Worm (Caenorhabditis elegans): ENCODE data around the gene cua-1.

DNA sequence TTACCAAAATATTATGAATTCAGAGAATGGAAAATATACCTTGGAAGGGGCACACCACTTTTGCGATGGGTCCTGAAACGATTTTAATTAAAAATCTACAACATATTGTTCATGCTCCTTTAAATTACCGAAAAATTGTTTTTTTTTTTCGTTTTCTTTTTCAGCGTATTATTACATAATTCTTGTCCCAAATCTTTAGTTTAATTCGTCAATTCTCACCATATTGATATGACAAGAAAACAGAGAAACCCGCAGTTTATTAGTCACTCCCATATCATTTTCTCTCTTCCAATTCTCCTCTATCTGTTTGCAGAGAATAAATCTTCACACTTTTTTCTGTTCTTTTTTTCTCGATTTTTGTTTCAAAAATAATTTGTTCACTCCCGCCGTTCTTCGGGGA, 59.8 kb downstream of the cua-1 start, which contains the start of gene F11F1.1:
- TF ChIP-seq aly-2 (tag; optimal IDR thresholded peaks at IDR 0.05) (no peak), lin-39 (tag; optimal IDR thresholded peaks at IDR 0.05) (no peak), mdl-1 (tag; optimal IDR thresholded peaks at IDR 0.05) (no peak), set-16 (GFP tag; IDR thresholded peaks at IDR 0.05) (no peak), ceh-82 (tag; optimal IDR thresholded peaks at IDR 0.05) (no peak), mep-1 (tag; optimal IDR thresholded peaks at IDR 0.05) (no peak), ama-1 (optimal IDR thresholded peaks at IDR 0.05) (no peak)

Data from whole organism, L4 larva.